Fruit fly (Drosophila melanogaster) whole organism, prepupa: ENCODE results near the gene CG8509.

Source experiments
- CG10669 ChIP-seq: fragments of 200-800 bp; sonication (Bioruptor generic); optimal IDR thresholded peaks from 3 replicates; lab custom pipeline; 2018; ENCODE audit warnings: missing biosample characterization, mild to moderate bottlenecking, missing genetic modification characterization, moderate library complexity
- CG11762 ChIP-seq: fragments of 200-800 bp; sonication (Bioruptor generic); optimal IDR thresholded peaks from 3 replicates; lab custom pipeline; 2016; ENCODE audit warnings: missing biosample characterization, missing genetic modification characterization; ENCODE audit not compliant: insufficient read depth
- CG15336 ChIP-seq: fragments of 200-800 bp; sonication (Bioruptor generic); IDR thresholded peaks from 2 replicates; pipeline ENCODE4 v1.3.6; 2022; ENCODE audit warnings: missing biosample characterization, missing genetic modification characterization
- CG1621 ChIP-seq: fragments of 200-800 bp; sonication (Bioruptor generic); optimal IDR thresholded peaks from 3 replicates; lab custom pipeline; 2018; ENCODE audit warnings: missing biosample characterization, mild to moderate bottlenecking, missing genetic modification characterization
- CG16779 ChIP-seq: fragments of 200-800 bp; sonication (Bioruptor generic); optimal IDR thresholded peaks from 3 replicates; lab custom pipeline; 2017; ENCODE audit warnings: missing biosample characterization, mild to moderate bottlenecking, missing genetic modification characterization
- CG32006 ChIP-seq: fragments of 200-800 bp; sonication (Bioruptor generic); optimal IDR thresholded peaks from 3 replicates; lab custom pipeline; 2017; ENCODE audit warnings: missing biosample characterization, mild to moderate bottlenecking, missing genetic modification characterization
- CG34406 ChIP-seq: fragments of 200-800 bp; sonication (Bioruptor generic); optimal IDR thresholded peaks from 3 replicates; lab custom pipeline; 2016; ENCODE audit warnings: missing biosample characterization, missing genetic modification characterization
- CG3919 ChIP-seq: fragments of 200-800 bp; sonication (Bioruptor generic); optimal IDR thresholded peaks from 3 replicates; lab custom pipeline; 2016; ENCODE audit warnings: missing biosample characterization, missing genetic modification characterization
- CG6163 ChIP-seq: fragments of 200-800 bp; sonication (Bioruptor generic); IDR thresholded peaks from 3 replicates; pipeline ENCODE4 v1.3.6; 2022; ENCODE audit warnings: missing biosample characterization, missing genetic modification characterization
- CG6276 ChIP-seq: fragments of 200-800 bp; sonication (Bioruptor generic); optimal IDR thresholded peaks from 2 replicates; lab custom pipeline; 2017; ENCODE audit warnings: missing biosample characterization, mild to moderate bottlenecking, missing genetic modification characterization
- CG6792 ChIP-seq: fragments of 200-800 bp; sonication (Bioruptor generic); optimal IDR thresholded peaks from 3 replicates; lab custom pipeline; 2016; ENCODE audit warnings: missing biosample characterization, missing genetic modification characterization
- CG6808 ChIP-seq: fragments of 200-800 bp; sonication (Bioruptor generic); optimal IDR thresholded peaks from 3 replicates; lab custom pipeline; 2017; ENCODE audit warnings: missing biosample characterization, missing genetic modification characterization, mild to moderate bottlenecking, moderate library complexity, missing genetic modification reagents
- CG6854 ChIP-seq: fragments of 200-800 bp; sonication (Bioruptor generic); optimal IDR thresholded peaks from 2 replicates; lab custom pipeline; 2017; ENCODE audit warnings: missing biosample characterization, mild to moderate bottlenecking, missing genetic modification characterization
- CG7368 ChIP-seq: fragments of 200-800 bp; sonication (Bioruptor generic); optimal IDR thresholded peaks from 3 replicates; lab custom pipeline; 2016; ENCODE audit warnings: missing biosample characterization, missing genetic modification characterization
- CG8119 ChIP-seq: fragments of 200-800 bp; sonication (Bioruptor generic); IDR thresholded peaks from 3 replicates; pipeline ENCODE4 v1.3.6; 2022; ENCODE audit warnings: missing biosample characterization, missing genetic modification characterization
- CG8319 ChIP-seq: fragments of 200-800 bp; sonication (Bioruptor generic); optimal IDR thresholded peaks from 3 replicates; lab custom pipeline; 2016; ENCODE audit warnings: missing biosample characterization, missing genetic modification characterization
- CG8632 ChIP-seq: fragments of 200-800 bp; sonication (Bioruptor generic); optimal IDR thresholded peaks from 3 replicates; lab custom pipeline; 2016; ENCODE audit warnings: missing biosample characterization, missing genetic modification characterization
- CG9139 ChIP-seq: fragments of 200-800 bp; sonication (Bioruptor generic); optimal IDR thresholded peaks from 3 replicates; lab custom pipeline; 2017; ENCODE audit warnings: missing biosample characterization, mild to moderate bottlenecking, missing genetic modification characterization
- Eip75B ChIP-seq: fragments of 200-800 bp; sonication (Bioruptor generic); optimal IDR thresholded peaks from 3 replicates; lab custom pipeline; 2016; ENCODE audit warnings: missing biosample characterization, missing genetic modification characterization
- Eip78C ChIP-seq: fragments of 200-800 bp; sonication (Bioruptor generic); peaks from one replicate; lab custom pipeline; 2016; ENCODE audit warnings: missing biosample characterization, missing genetic modification characterization
- Eip93F ChIP-seq: fragments of 200-800 bp; sonication (Bioruptor generic); optimal IDR thresholded peaks from 2 replicates; lab custom pipeline; 2016; ENCODE audit warnings: missing biosample characterization, mild to moderate bottlenecking, missing genetic modification characterization
- Ets96B ChIP-seq: fragments of 200-800 bp; optimal IDR thresholded peaks from 2 replicates; lab custom pipeline; 2019; ENCODE audit warnings: missing biosample characterization, mild to moderate bottlenecking, missing genetic modification characterization, moderate library complexity
- Hr38 ChIP-seq: sonication (Bioruptor generic); optimal IDR thresholded peaks from 2 replicates; lab custom pipeline; 2016; ENCODE audit warnings: missing biosample characterization, missing genetic modification characterization
- Hr4 ChIP-seq: fragments of 200-800 bp; sonication (Bioruptor generic); optimal IDR thresholded peaks from 3 replicates; lab custom pipeline; 2016; ENCODE audit warnings: missing biosample characterization, missing genetic modification characterization
- Lpt ChIP-seq: fragments of 200-800 bp; sonication (Bioruptor generic); optimal IDR thresholded peaks from 3 replicates; lab custom pipeline; 2016; ENCODE audit warnings: missing biosample characterization, missing genetic modification characterization
- Met ChIP-seq: fragments of 200-800 bp; sonication (Bioruptor generic); optimal IDR thresholded peaks from 3 replicates; lab custom pipeline; 2016; ENCODE audit warnings: missing biosample characterization, missing genetic modification characterization
- OdsH ChIP-seq: fragments of 200-800 bp; sonication (Bioruptor generic); optimal IDR thresholded peaks from 3 replicates; lab custom pipeline; 2016; ENCODE audit warnings: missing biosample characterization, missing genetic modification characterization
- Smox ChIP-seq: fragments of 200-800 bp; sonication (Bioruptor generic); optimal IDR thresholded peaks from 3 replicates; lab custom pipeline; 2016; ENCODE audit warnings: missing biosample characterization, missing genetic modification characterization
- Sox102F ChIP-seq: fragments of 200-800 bp; sonication (Bioruptor generic); optimal IDR thresholded peaks from 2 replicates; lab custom pipeline; 2016; ENCODE audit warnings: missing biosample characterization, mild to moderate bottlenecking, missing genetic modification characterization
- Sox14 ChIP-seq: fragments of 200-800 bp; sonication (Bioruptor generic); optimal IDR thresholded peaks from 3 replicates; lab custom pipeline; 2016; ENCODE audit warnings: missing biosample characterization, missing genetic modification characterization
- Sox15 ChIP-seq: fragments of 200-800 bp; sonication (Bioruptor generic); optimal IDR thresholded peaks from 3 replicates; lab custom pipeline; 2016; ENCODE audit warnings: missing biosample characterization, missing genetic modification characterization
- acj6 ChIP-seq: fragments of 200-800 bp; sonication (Bioruptor generic); optimal IDR thresholded peaks from 3 replicates; lab custom pipeline; 2016; ENCODE audit warnings: missing biosample characterization, missing genetic modification characterization
- dac ChIP-seq: fragments of 200-800 bp; sonication (Bioruptor generic); optimal IDR thresholded peaks from 2 replicates; lab custom pipeline; 2017; ENCODE audit warnings: missing biosample characterization, mild to moderate bottlenecking, missing genetic modification characterization
- dsx ChIP-seq: fragments of 200-800 bp; optimal IDR thresholded peaks from 3 replicates; lab custom pipeline; 2019; ENCODE audit warnings: missing biosample characterization, mild to moderate bottlenecking, missing genetic modification characterization, moderate library complexity; ENCODE audit not compliant: poor library complexity, severe bottlenecking
- eg ChIP-seq: fragments of 200-800 bp; sonication (Bioruptor generic); IDR thresholded peaks from 3 replicates; pipeline ENCODE4 v1.3.6; 2022; ENCODE audit warnings: missing biosample characterization, missing genetic modification characterization
- fd85E ChIP-seq: fragments of 200-800 bp; sonication (Bioruptor generic); optimal IDR thresholded peaks from 3 replicates; lab custom pipeline; 2016; ENCODE audit warnings: missing biosample characterization, missing genetic modification characterization
- fkh ChIP-seq: fragments of 200-800 bp; sonication (Bioruptor generic); optimal IDR thresholded peaks from 3 replicates; lab custom pipeline; 2017; ENCODE audit warnings: missing biosample characterization, mild to moderate bottlenecking, missing genetic modification characterization, moderate library complexity
- lz ChIP-seq: fragments of 200-800 bp; sonication (Bioruptor generic); optimal IDR thresholded peaks from 3 replicates; lab custom pipeline; 2016; ENCODE audit warnings: missing biosample characterization, missing genetic modification characterization
- net ChIP-seq: fragments of 200-800 bp; sonication (Bioruptor generic); optimal IDR thresholded peaks from 3 replicates; lab custom pipeline; 2016; ENCODE audit warnings: missing biosample characterization, missing genetic modification characterization
- pdm3 ChIP-seq: fragments of 200-800 bp; sonication (Bioruptor generic); optimal IDR thresholded peaks from 3 replicates; lab custom pipeline; 2016; ENCODE audit warnings: missing biosample characterization, missing genetic modification characterization
- salr ChIP-seq, 2 experiments: fragments of 200-800 bp; sonication (Bioruptor generic); optimal IDR thresholded peaks; 3 replicates each; lab custom pipeline; 2016 to 2018; ENCODE audit warnings: missing biosample characterization in 2 of 2, missing genetic modification characterization in 2 of 2, mild to moderate bottlenecking in 1 of 2
- topi ChIP-seq: fragments of 200-800 bp; sonication (Bioruptor generic); optimal IDR thresholded peaks from 3 replicates; lab custom pipeline; 2016; ENCODE audit warnings: missing biosample characterization, missing genetic modification characterization
- vri ChIP-seq: fragments of 200-800 bp; sonication (Bioruptor generic); optimal IDR thresholded peaks from 3 replicates; lab custom pipeline; 2016; ENCODE audit warnings: missing biosample characterization, mild to moderate bottlenecking, missing genetic modification characterization

The CG8509 gene

DNA sequence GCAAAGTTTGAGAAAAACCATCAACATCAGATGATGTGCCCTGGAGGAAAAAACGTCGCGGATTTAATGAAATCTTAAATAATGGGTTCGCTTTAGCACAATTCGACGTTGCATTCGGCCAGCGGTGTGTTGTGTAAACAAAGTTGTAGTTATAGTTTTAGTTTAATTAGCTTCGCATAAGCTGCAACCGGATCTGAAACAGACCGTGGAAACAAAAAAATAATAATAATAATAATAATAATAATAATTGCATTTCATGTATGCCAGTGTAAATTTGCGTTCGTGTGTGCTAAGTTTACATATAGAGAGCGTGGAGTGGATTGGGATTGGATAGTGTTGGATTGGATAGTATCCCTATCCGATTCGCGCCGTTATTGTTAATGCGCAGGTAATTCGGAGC lies 4.6 kb upstream of the CG8509 start (continued):
- TF ChIP-seq CG11762 = no peak
- TF ChIP-seq CG3919 (GFP tag; lab: Kevin White, UChicago) = peak; percentile 21
- peak; percentile 60 for TF ChIP-seq Eip78C (GFP tag; lab: Kevin White, UChicago)
- TF ChIP-seq fd85E (GFP tag; lab: Kevin White, UChicago) = no peak
- TF ChIP-seq acj6 (GFP tag; lab: Kevin White, UChicago) = no peak
- TF ChIP-seq Lpt = no peak
- no peak for TF ChIP-seq Hr4
- TF ChIP-seq Eip93F (GFP tag; lab: Kevin White, UChicago) = no peak
- TF ChIP-seq CG16779 = no peak
- no peak for TF ChIP-seq CG6808 (GFP tag; lab: Kevin White, UChicago)
- TF ChIP-seq CG32006 (GFP tag; lab: Kevin White, UChicago) = peak; percentile 39
- 0 out of 3 replicates have a peak, but pooled peaks have one; percentile 38 for TF ChIP-seq CG8119 (GFP tag; lab: Robert Waterston, UW)
- peak; percentile 60 for TF ChIP-seq CG15336 (GFP tag; lab: Robert Waterston, UW)
- TF ChIP-seq CG9139 (GFP tag; lab: Kevin White, UChicago) = no peak
- TF ChIP-seq CG8632 = peak; percentile 26
- TF ChIP-seq Hr38 (GFP tag; lab: Kevin White, UChicago) = no peak
- TF ChIP-seq dsx (GFP tag; lab: Kevin White, UChicago) = no peak
- no peak for TF ChIP-seq Eip75B (GFP tag; lab: Kevin White, UChicago)
- peak; percentile 19 for TF ChIP-seq Ets96B (tag; lab: Kevin White, UChicago)

DNA sequence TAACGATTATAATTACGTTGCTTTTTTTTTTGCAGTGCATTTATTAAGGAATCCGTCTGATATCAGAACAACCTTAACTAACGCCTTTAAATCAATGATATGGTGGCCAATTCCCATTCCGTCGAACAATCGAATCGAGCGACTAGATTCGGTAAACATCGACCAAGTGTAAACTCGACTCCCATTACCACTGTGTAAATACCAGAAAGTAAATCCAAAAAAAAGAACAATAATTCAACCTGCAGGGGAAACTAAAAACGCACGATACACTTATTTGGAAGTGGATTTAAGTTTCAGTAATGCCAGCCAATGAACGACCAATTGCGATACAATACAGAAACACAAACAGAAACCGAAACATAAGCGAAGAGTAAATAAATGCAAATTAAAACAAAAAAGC lies 3.8 kb upstream of the CG8509 start:
- TF ChIP-seq fkh (GFP tag; lab: Kevin White, UChicago) (peak; percentile 67), CG16779 (no peak), dsx (GFP tag; lab: Kevin White, UChicago) (no peak), salr (GFP tag; optimal IDR thresholded peaks at IDR 0.05; lab: Kevin White, UChicago) (no peak)

DNA sequence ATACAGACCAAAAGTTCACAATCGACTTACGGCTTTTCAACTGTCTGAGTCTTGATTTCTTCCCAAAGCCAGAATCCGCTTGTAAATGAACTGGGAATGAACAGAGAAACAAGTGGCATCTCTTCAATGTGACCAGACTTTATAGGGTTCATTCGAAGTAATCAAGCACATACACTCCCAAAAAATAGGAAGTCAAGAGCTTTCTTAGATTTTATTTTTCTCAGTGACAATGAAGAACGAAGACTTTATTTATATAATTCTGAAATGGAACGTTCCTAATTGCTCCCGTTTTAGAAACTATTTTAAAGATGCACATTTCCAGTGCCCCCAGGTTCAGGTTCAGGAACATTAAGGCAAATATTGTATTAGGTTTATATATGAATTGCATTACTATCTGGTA lies 1.4 kb upstream of the CG8509 start:
- TF ChIP-seq salr (GFP tag; optimal IDR thresholded peaks at IDR 0.05; lab: Kevin White, UChicago) = no peak
- no peak for TF ChIP-seq Sox102F (GFP tag; lab: Kevin White, UChicago)
- no peak for TF ChIP-seq CG6163 (GFP tag; lab: Robert Waterston, UW)

DNA sequence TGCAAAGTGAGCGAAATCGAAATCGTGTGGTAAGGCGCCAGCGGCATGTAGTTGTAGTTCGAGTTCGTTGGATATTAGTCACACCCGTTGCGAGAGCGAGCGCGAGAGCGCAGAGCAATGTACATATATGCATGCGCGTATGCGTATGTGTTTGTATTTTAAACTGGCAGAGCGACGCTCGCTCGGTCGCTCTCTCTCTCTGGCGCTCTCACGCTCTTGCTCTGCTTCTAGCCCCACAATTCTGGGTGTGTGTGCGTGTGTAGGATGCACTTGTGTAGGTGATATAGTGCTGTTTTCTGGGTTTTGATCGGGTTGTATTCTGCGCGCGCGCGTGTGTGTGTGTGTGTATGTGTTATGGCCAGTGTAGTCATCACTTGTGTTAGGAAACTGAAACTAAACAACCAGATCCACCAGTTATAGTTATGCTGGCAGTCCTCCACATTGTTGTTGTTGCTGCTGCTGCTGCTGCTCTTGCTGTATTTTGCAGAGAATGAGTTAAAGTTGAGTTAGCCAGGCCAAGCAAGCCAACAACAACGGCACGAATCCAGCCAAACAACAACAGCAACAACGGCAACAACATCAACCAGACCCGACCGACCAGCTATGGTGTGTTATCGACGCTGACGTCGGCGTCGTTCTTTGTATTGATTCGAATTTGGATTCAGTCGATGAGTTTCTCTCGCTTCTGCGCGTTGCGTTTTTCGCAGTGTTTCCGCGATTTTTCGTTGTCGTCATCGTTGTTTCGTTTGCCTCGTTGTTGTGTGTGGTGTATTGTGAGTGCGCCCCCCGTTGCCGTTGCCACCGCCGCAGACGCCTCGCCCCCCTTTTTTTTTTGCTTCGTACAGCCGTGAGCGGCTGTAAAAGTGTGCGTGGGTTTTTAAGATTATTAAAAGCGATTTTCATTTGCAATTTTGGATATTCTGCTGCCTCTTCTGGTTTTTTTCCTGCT lies 2.6 kb downstream of the CG8509 start:
- no peak for TF ChIP-seq pdm3 (GFP tag; lab: Kevin White, UChicago)
- TF ChIP-seq CG6854 = peak; percentile 56
- TF ChIP-seq CG10669 (GFP tag; lab: Kevin White, UChicago) = no peak
- TF ChIP-seq Sox102F (GFP tag; lab: Kevin White, UChicago) = peak; percentile 33
- TF ChIP-seq CG6808 (GFP tag; lab: Kevin White, UChicago) = peak; percentile 22
- TF ChIP-seq Met = peak; percentile 29
- TF ChIP-seq Smox = no peak
- no peak for TF ChIP-seq topi (GFP tag; lab: Kevin White, UChicago)
- TF ChIP-seq CG6792 (GFP tag; lab: Kevin White, UChicago) = no peak
- peak; percentile 12 for TF ChIP-seq lz
- no peak for TF ChIP-seq CG6276 (GFP tag; lab: Kevin White, UChicago)
- TF ChIP-seq CG16779 = peak; percentile 12
- TF ChIP-seq CG9139 (GFP tag; lab: Kevin White, UChicago) = peak; percentile 1
- no peak for TF ChIP-seq CG34406 (GFP tag; lab: Kevin White, UChicago)
- TF ChIP-seq net = no peak
- TF ChIP-seq CG8632 = no peak
- TF ChIP-seq fd85E (GFP tag; lab: Kevin White, UChicago) = peak; percentile 35
- no peak for TF ChIP-seq CG7368
- no peak for TF ChIP-seq CG8319 (GFP tag; lab: Kevin White, UChicago)
- TF ChIP-seq Hr38 (GFP tag; lab: Kevin White, UChicago) = no peak
- TF ChIP-seq salr (GFP tag; optimal IDR thresholded peaks at IDR 0.05; lab: Kevin White, UChicago) = no peak
- TF ChIP-seq Eip78C (GFP tag; lab: Kevin White, UChicago) = peak; percentile 65
- peak; percentile 3 for TF ChIP-seq OdsH (GFP tag; lab: Kevin White, UChicago)
- TF ChIP-seq dac (GFP tag; lab: Kevin White, UChicago) = no peak
- TF ChIP-seq Hr4 = no peak
- TF ChIP-seq eg (GFP tag; lab: Robert Waterston, UW) = peak; percentile 48
- peak; percentile 54 for TF ChIP-seq vri (GFP tag; lab: Kevin White, UChicago)
- no peak for TF ChIP-seq Sox15 (GFP tag; lab: Kevin White, UChicago)
- no peak for TF ChIP-seq CG1621
- TF ChIP-seq Sox14 (GFP tag; lab: Kevin White, UChicago) = peak; percentile 65
